Fruit fly (Drosophila melanogaster): ENCODE measurements around the gene CG43783.
A peak's percentile ranks its signal among the peaks of the same experiment; 100 is the strongest.

- TF ChIP-seq CG11504 (tag; optimal IDR thresholded peaks at IDR 0.05) (no peak), Oli (tag; optimal IDR thresholded peaks at IDR 0.05) (no peak), CG14050 (GFP tag; IDR thresholded peaks at IDR 0.05) (no peak), sima (GFP tag; optimal IDR thresholded peaks at IDR 0.05) (no peak), CG4617 (GFP tag; optimal IDR thresholded peaks at IDR 0.05; ENCODE audit: borderline replicate concordance) (peak; percentile 8), Rx (GFP tag; IDR thresholded peaks at IDR 0.05) (no peak), Hmx (GFP tag; optimal IDR thresholded peaks at IDR 0.05) (no peak), dysf (GFP tag; IDR thresholded peaks at IDR 0.05) (no peak), CG10462 (GFP tag; optimal IDR thresholded peaks at IDR 0.05) (no peak), ttk (GFP tag; IDR thresholded peaks at IDR 0.05) (no peak), dimm (GFP tag; IDR thresholded peaks at IDR 0.05) (no peak), CG13287 (GFP tag; IDR thresholded peaks at IDR 0.05; ENCODE audit: partially characterized antibody) (peak; percentile 64), CG31365 (tag; optimal IDR thresholded peaks at IDR 0.05) (no peak), CG1792 (GFP tag; optimal IDR thresholded peaks at IDR 0.05) (no peak)
Measured at dm6 chr3L:8891167-8891618, 62.9 kb downstream of the CG43783 start, which contains the start of gene Mcm7.

Data from whole organism, embryonic.